Worm (Caenorhabditis elegans): Measurements from ENCODE around the gene srx-125.

Gene srx-125

ce11 chrV:13333386-13334180 lies 33.5 kb upstream of the srx-125 start, which contains the start of gene nhr-168:
Gene nhr-168 (minus strand): TSS chrV:13333871.
- no peak for TF ChIP-seq nhr-21 (tag; optimal IDR thresholded peaks at IDR 0.05)
- no peak for TF ChIP-seq ama-1 (optimal IDR thresholded peaks at IDR 0.05)
- no peak for TF ChIP-seq aly-2 (tag; optimal IDR thresholded peaks at IDR 0.05)
- TF ChIP-seq ztf-1 (GFP tag; conservative IDR thresholded peaks at IDR 0.05) = no peak
- no peak for TF ChIP-seq unc-55 (GFP tag; optimal IDR thresholded peaks at IDR 0.05)
- no peak for TF ChIP-seq lin-11 (tag; optimal IDR thresholded peaks at IDR 0.05)
- no peak for TF ChIP-seq mbf-1 (tag; optimal IDR thresholded peaks at IDR 0.05)
- peak; percentile 65 for TF ChIP-seq fos-1 (tag; optimal IDR thresholded peaks at IDR 0.05)
- no peak for TF ChIP-seq sma-3 (GFP tag; optimal IDR thresholded peaks at IDR 0.05)
- TF ChIP-seq alr-1 (tag; optimal IDR thresholded peaks at IDR 0.05) = no peak
- TF ChIP-seq elt-3 (tag; optimal IDR thresholded peaks at IDR 0.05) = no peak
- no peak for TF ChIP-seq lin-13 (GFP tag; optimal IDR thresholded peaks at IDR 0.05)
- TF ChIP-seq elt-1 (tag; optimal IDR thresholded peaks at IDR 0.05) = peak; percentile 92
- no peak for TF ChIP-seq sem-4 (tag; optimal IDR thresholded peaks at IDR 0.05)
- TF ChIP-seq mdl-1 (tag; optimal IDR thresholded peaks at IDR 0.05) = no peak
- TF ChIP-seq mab-5 (tag; optimal IDR thresholded peaks at IDR 0.05) = no peak
- no peak for TF ChIP-seq nhr-12 (tag; optimal IDR thresholded peaks at IDR 0.05)
- no peak for TF ChIP-seq nhr-77 (tag; optimal IDR thresholded peaks at IDR 0.05)
- TF ChIP-seq nhr-237 (tag; optimal IDR thresholded peaks at IDR 0.05) = no peak
- TF ChIP-seq sma-9 (GFP tag; optimal IDR thresholded peaks at IDR 0.05) = peak; percentile 80
- no peak for TF ChIP-seq sma-9 (tag; optimal IDR thresholded peaks at IDR 0.05)
- TF ChIP-seq gmeb-1 (tag; optimal IDR thresholded peaks at IDR 0.05) = no peak
- TF ChIP-seq ZK546.5 (tag; optimal IDR thresholded peaks at IDR 0.05) = no peak
- TF ChIP-seq lsy-2 (tag; optimal IDR thresholded peaks at IDR 0.05) = no peak
- TF ChIP-seq unc-62 (GFP tag; optimal IDR thresholded peaks at IDR 0.05) = no peak
- no peak for TF ChIP-seq Y55F3AM.14 (GFP tag; optimal IDR thresholded peaks at IDR 0.05)
- TF ChIP-seq crh-2 (tag; optimal IDR thresholded peaks at IDR 0.05) = no peak
- TF ChIP-seq R02D3.7 (tag; optimal IDR thresholded peaks at IDR 0.05) = no peak
- no peak for TF ChIP-seq nhr-129 (tag; optimal IDR thresholded peaks at IDR 0.05)
- TF ChIP-seq ztf-4 (tag; optimal IDR thresholded peaks at IDR 0.05) = no peak
- peak; percentile 80 for TF ChIP-seq nhr-23 (tag; optimal IDR thresholded peaks at IDR 0.05)
- TF ChIP-seq egl-27 (tag; optimal IDR thresholded peaks at IDR 0.05) = no peak
- no peak for TF ChIP-seq ceh-82 (tag; optimal IDR thresholded peaks at IDR 0.05)
- peak; percentile 66 for TF ChIP-seq ceh-16 (tag; optimal IDR thresholded peaks at IDR 0.05)
- no peak for TF ChIP-seq nhr-11 (tag; optimal IDR thresholded peaks at IDR 0.05)
- TF ChIP-seq lin-39 (tag; optimal IDR thresholded peaks at IDR 0.05) = no peak
- TF ChIP-seq snpc-4 (tag; optimal IDR thresholded peaks at IDR 0.05) = no peak
- no peak for TF ChIP-seq skn-1 (tag; optimal IDR thresholded peaks at IDR 0.05)
- no peak for TF ChIP-seq nhr-10 (tag; optimal IDR thresholded peaks at IDR 0.05)
- TF ChIP-seq peb-1 (tag; optimal IDR thresholded peaks at IDR 0.05) = no peak
- no peak for TF ChIP-seq C34F6.9 (tag; optimal IDR thresholded peaks at IDR 0.05)
- no peak for TF ChIP-seq dmd-4 (tag; optimal IDR thresholded peaks at IDR 0.05)
- TF ChIP-seq blmp-1 (tag; optimal IDR thresholded peaks at IDR 0.05; ENCODE audit: insufficient read depth) = no peak

- peak; percentile 68 for TF ChIP-seq sma-9 (GFP tag; optimal IDR thresholded peaks at IDR 0.05)
- TF ChIP-seq sma-9 (tag; optimal IDR thresholded peaks at IDR 0.05) = no peak
- TF ChIP-seq ztf-11 (tag; optimal IDR thresholded peaks at IDR 0.05) = no peak
These were observed 32.7 kb upstream of the srx-125 start for ce11 chrV:13334447-13334846.
